Worm (Caenorhabditis elegans) whole organism, L4/young adult: ENCODE measurements around the gene srh-123.

ENCODE experiments used
- W03F9.2 ChIP-seq: fragments of 150-350 bp; optimal IDR thresholded peaks from 2 replicates; lab custom pipeline; 2014; ENCODE audit warnings: missing biosample characterization, missing genetic modification characterization
- him-1 ChIP-seq: sonication (generic microtip); optimal IDR thresholded peaks from 2 replicates; lab custom pipeline; 2016; ENCODE audit warnings: missing genotype, missing genetic modification reagents, missing genetic modification characterization, missing compliant biosample characterization

DNA sequence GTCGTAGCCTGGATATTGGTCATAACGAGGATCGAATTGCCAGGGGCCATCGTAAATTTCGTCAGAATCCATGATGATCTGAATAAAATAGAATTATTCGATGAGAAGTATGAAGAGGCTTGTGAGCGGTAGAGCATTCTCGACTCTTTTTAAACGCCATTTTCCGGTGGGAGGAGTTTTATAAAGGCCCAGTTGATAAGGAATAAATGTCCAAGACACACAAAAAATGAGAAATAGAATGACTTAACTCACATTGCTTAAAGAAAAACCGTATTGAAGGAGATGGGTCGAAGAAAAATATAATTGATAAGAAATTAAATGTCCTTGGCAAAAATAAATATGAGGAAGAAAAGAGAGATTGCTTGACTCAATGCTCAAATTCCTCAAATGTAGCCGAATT, 4.6 kb upstream of the srh-123 start, which contains the start of gene F20E11.17:
- TF ChIP-seq him-1 (no peak), W03F9.2 (no peak)
